Worm (Caenorhabditis elegans): ENCODE data around the gene pigb-1.

DNA sequence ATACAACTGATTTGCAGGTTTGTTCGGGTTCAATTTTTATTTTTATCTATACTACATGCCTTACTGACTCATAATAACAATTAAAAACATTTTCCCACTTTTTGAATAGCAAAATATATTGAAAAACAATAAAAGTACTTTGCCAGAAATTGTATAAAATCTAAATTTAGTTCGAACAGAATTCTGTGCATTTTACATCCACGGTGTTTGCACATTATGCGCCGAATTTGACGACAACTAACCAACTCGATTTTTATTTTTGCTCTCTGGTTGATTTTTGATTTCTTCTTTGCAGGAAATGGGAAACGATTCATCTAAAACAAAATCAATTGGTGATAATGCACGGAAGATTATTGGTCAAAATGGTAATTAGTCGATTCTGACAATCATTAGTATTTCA, 46.1 kb downstream of the pigb-1 start:
- TF ChIP-seq nhr-11 (tag; optimal IDR thresholded peaks at IDR 0.05) (no peak), nhr-84 (tag; optimal IDR thresholded peaks at IDR 0.05) (no peak), mef-2 (tag; optimal IDR thresholded peaks at IDR 0.05) (no peak), lin-14 (GFP tag; optimal IDR thresholded peaks at IDR 0.05) (no peak), egl-27 (tag; optimal IDR thresholded peaks at IDR 0.05) (no peak), elt-2 (tag; optimal IDR thresholded peaks at IDR 0.05) (no peak), pqm-1 (tag; optimal IDR thresholded peaks at IDR 0.05) (no peak), sptf-1 (tag; optimal IDR thresholded peaks at IDR 0.05) (no peak), ets-5 (GFP tag; IDR thresholded peaks at IDR 0.05) (no peak), lin-13 (GFP tag; optimal IDR thresholded peaks at IDR 0.05) (no peak), ceh-90 (tag; optimal IDR thresholded peaks at IDR 0.05) (no peak), nhr-77 (tag; optimal IDR thresholded peaks at IDR 0.05) (no peak), nhr-12 (tag; optimal IDR thresholded peaks at IDR 0.05) (no peak), elt-3 (tag; optimal IDR thresholded peaks at IDR 0.05) (no peak)

Measured in whole organism, L1 larva.